Fruit fly (Drosophila melanogaster): ENCODE results near the gene CG18170.

CG18170 gene

DNA sequence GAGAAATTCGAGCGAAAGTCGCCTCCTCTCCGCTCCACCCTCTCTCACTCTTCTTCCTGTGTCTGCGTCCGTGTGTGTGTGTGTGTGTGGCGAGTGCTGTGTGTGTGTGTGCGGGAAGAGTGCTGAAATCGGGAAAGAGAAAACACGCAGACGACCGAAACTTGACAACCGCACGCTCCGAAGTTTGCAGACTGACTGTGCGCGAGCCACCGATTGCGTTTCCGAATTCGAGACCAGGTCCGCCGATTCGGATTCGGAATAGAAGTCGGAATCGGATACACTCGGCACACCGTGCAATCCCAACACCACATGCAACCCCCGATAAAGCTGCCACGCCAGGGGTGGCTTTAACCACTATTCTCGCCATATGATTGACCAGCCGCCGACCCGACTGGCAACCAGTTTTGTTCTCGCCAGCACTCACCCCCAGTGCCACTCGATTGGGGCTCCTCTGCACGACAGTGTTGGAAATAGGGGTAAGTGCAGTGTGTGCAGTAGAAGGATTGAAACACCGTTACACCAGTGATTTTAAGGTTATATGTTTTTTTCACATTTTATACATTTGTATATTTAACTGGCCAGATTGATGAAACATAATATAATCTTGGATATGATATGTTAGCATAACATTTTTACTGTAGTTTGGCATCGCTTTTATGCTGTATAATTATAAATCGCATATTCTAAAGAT is 25.6 kb downstream of the CG18170 start, which contains the start of gene CG13928 (continued):
- TF ChIP-seq so (GFP tag; IDR thresholded peaks at IDR 0.05) (0 out of 3 replicates have a peak, but pooled peaks have one; percentile 30), odd (GFP tag; optimal IDR thresholded peaks at IDR 0.05) (no peak), fd3F (GFP tag; optimal IDR thresholded peaks at IDR 0.05) (no peak), sob (GFP tag; IDR thresholded peaks at IDR 0.05) (no peak), MESR4 (GFP tag; optimal IDR thresholded peaks at IDR 0.05) (no peak), CG8089 (GFP tag; optimal IDR thresholded peaks at IDR 0.05) (no peak), D (optimal IDR thresholded peaks at IDR 0.05) (no peak), D (GFP tag; optimal IDR thresholded peaks at IDR 0.05) (no peak), toy (GFP tag; IDR thresholded peaks at IDR 0.05) (no peak), dm (GFP tag; optimal IDR thresholded peaks at IDR 0.05) (no peak), CG16815 (GFP tag; optimal IDR thresholded peaks at IDR 0.05) (no peak), CG8359 (GFP tag; optimal IDR thresholded peaks at IDR 0.05; ENCODE audit: borderline replicate concordance) (no peak), mam (GFP tag; optimal IDR thresholded peaks at IDR 0.05) (no peak), crp (GFP tag; optimal IDR thresholded peaks at IDR 0.05) (peak in 1 of 2 experiments; percentile 37), fu2 (GFP tag; optimal IDR thresholded peaks at IDR 0.05) (no peak), CG10274 (GFP tag; optimal IDR thresholded peaks at IDR 0.05) (no peak), CG18476 (GFP tag; optimal IDR thresholded peaks at IDR 0.05) (no peak), CG8478 (optimal IDR thresholded peaks at IDR 0.05) (peak; percentile 11), gcm (GFP tag; optimal IDR thresholded peaks at IDR 0.05) (no peak), CG6854 (GFP tag; optimal IDR thresholded peaks at IDR 0.05) (no peak), psq (GFP tag; optimal IDR thresholded peaks at IDR 0.05) (no peak), Usf (GFP tag; optimal IDR thresholded peaks at IDR 0.05) (no peak), CG9797 (GFP tag; optimal IDR thresholded peaks at IDR 0.05) (no peak), lola (GFP tag; optimal IDR thresholded peaks at IDR 0.05) (no peak), Fer1 (GFP tag; optimal IDR thresholded peaks at IDR 0.05) (peak; percentile 40), Ets65A (GFP tag) (no peak), CG15073 (GFP tag; optimal IDR thresholded peaks at IDR 0.05) (no peak), hbn (GFP tag; IDR thresholded peaks at IDR 0.05; ENCODE audit: partially characterized antibody) (no peak), CG1024 (GFP tag; IDR thresholded peaks at IDR 0.05) (0 out of 2 replicates have a peak, but pooled peaks have one; percentile 20), trem (tag; optimal IDR thresholded peaks at IDR 0.05) (no peak), CG33557 (GFP tag; optimal IDR thresholded peaks at IDR 0.05) (no peak), CTCF (GFP tag; optimal IDR thresholded peaks at IDR 0.05) (no peak), eyg (GFP tag; optimal IDR thresholded peaks at IDR 0.05) (no peak), fru (optimal IDR thresholded peaks at IDR 0.05) (no peak), insv (GFP tag; optimal IDR thresholded peaks at IDR 0.05) (no peak), gro (GFP tag; optimal IDR thresholded peaks at IDR 0.05) (no peak), Nf-YC (tag; optimal IDR thresholded peaks at IDR 0.05) (peak; percentile 22), unpg (GFP tag; optimal IDR thresholded peaks at IDR 0.05) (no peak), Rx (GFP tag; IDR thresholded peaks at IDR 0.05) (no peak), Poxn (GFP tag; IDR thresholded peaks at IDR 0.05) (no peak), Fer3 (tag; optimal IDR thresholded peaks at IDR 0.05) (no peak), Fer2 (tag; optimal IDR thresholded peaks at IDR 0.05) (no peak), Bteb2 (GFP tag; optimal IDR thresholded peaks at IDR 0.05) (no peak), CG6254 (GFP tag; optimal IDR thresholded peaks at IDR 0.05) (no peak), Dip2 (GFP tag; IDR thresholded peaks at IDR 0.05) (no peak), Stat92E (GFP tag; optimal IDR thresholded peaks at IDR 0.05) (no peak), H15 (GFP tag; IDR thresholded peaks at IDR 0.05) (no peak), Sin3A (optimal IDR thresholded peaks at IDR 0.05) (no peak), Taf1 (GFP tag; IDR thresholded peaks at IDR 0.05) (no peak), schlank (tag; optimal IDR thresholded peaks at IDR 0.05) (no peak), BEAF-32 (GFP tag; optimal IDR thresholded peaks at IDR 0.05) (no peak), CG17385 (GFP tag; optimal IDR thresholded peaks at IDR 0.05) (no peak)

Data from whole organism, embryonic.